Worm (Caenorhabditis elegans): ENCODE data around the gene C08E3.1.

DNA sequence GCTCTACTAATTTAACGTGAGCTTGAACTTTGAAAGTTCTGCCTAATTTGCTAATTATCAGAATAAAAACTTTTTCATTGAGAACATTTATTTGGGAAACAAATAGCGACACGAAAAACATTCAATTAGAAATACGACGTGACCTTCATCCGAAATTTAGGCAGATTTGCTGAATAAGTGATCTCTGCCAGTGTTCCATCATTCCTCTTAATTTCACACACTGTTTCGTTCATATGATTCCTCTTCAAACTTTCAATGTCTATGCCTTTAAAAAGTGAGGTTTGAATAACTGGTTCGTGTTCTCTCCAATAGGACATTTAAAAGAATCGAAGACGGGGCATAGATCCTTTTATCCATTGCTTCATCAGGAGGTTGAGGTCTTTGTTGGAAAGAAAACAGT is 16.9 kb downstream of the C08E3.1 start, which contains the start of gene fbxb-20:
- no peak for TF ChIP-seq lin-13 (GFP tag; optimal IDR thresholded peaks at IDR 0.05)
- no peak for TF ChIP-seq elt-3 (tag; optimal IDR thresholded peaks at IDR 0.05)
- TF ChIP-seq snpc-4 (tag; optimal IDR thresholded peaks at IDR 0.05) = no peak

All from whole organism, L2 larva.